Worm (Caenorhabditis elegans) whole organism, L1 larva: ENCODE results near the gene Y43F8B.23.

Experiments used
- C16A3.4 ChIP-seq: fragments of 150-350 bp; optimal IDR thresholded peaks from 2 replicates; lab custom pipeline; 2014; ENCODE audit warnings: missing biosample characterization, missing genetic modification characterization
- C34B4.2 ChIP-seq: sonication (generic microtip); optimal IDR thresholded peaks from 2 replicates; lab custom pipeline; 2017; ENCODE audit warnings: mild to moderate bottlenecking, missing genetic modification characterization, missing compliant biosample characterization
- aly-2 ChIP-seq: fragments of 150-350 bp; optimal IDR thresholded peaks from 2 replicates; lab custom pipeline; 2014; ENCODE audit warnings: missing biosample characterization, missing genetic modification characterization
- ama-1 ChIP-seq: fragments of 150-350 bp; optimal IDR thresholded peaks from 2 replicates; lab custom pipeline; 2014
- blmp-1 ChIP-seq: fragments of 150-350 bp; optimal IDR thresholded peaks from 2 replicates; lab custom pipeline; 2014; ENCODE audit warnings: missing biosample characterization, missing genetic modification characterization
- ceh-63 ChIP-seq: fragments of 200-800 bp; sonication (Bioruptor generic); optimal IDR thresholded peaks from 2 replicates; lab custom pipeline; 2018; ENCODE audit warnings: mild to moderate bottlenecking, missing genetic modification characterization, missing compliant biosample characterization
- ceh-8 ChIP-seq: fragments of 200-800 bp; sonication (Bioruptor generic); optimal IDR thresholded peaks from 2 replicates; lab custom pipeline; 2018; ENCODE audit warnings: mild to moderate bottlenecking, missing genetic modification characterization, moderate library complexity, missing compliant biosample characterization
- ceh-90 ChIP-seq: sonication (generic microtip); optimal IDR thresholded peaks from 2 replicates; lab custom pipeline; 2016; ENCODE audit warnings: missing genetic modification characterization, missing compliant biosample characterization
- dpl-1 ChIP-seq, 3 experiments: fragments of 150-350 bp in 2 of 3; sonication (generic microtip) in 1 of 3; optimal IDR thresholded peaks; 2 replicates each; lab custom pipeline; 2014 to 2017; ENCODE audit warnings: missing biosample characterization in 3 of 3, missing genetic modification characterization in 3 of 3, missing genetic modification reagents in 3 of 3
- efl-1 ChIP-seq, 4 experiments: fragments of 150-350 bp; optimal IDR thresholded peaks in 3 of 4; peaks in 1 of 4; 1 replicate in 1 of 4; 2 replicates in 3 of 4; lab custom pipeline; 2014; ENCODE audit warnings: missing biosample characterization in 2 of 4, missing genetic modification characterization in 2 of 4, missing genetic modification reagents in 2 of 4
- efl-3 ChIP-seq: fragments of 200-800 bp; sonication (Bioruptor generic); optimal IDR thresholded peaks from 2 replicates; lab custom pipeline; 2018; ENCODE audit warnings: mild to moderate bottlenecking, missing genetic modification characterization, missing compliant biosample characterization
- egl-27 ChIP-seq, 2 experiments: fragments of 150-350 bp in 1 of 2; sonication (generic microtip); optimal IDR thresholded peaks; 3 replicates each; lab custom pipeline; 2017 to 2018; ENCODE audit warnings: missing biosample characterization in 2 of 2, missing genetic modification characterization in 2 of 2, missing genetic modification reagents in 2 of 2
- elt-2 ChIP-seq: sonication (generic microtip); optimal IDR thresholded peaks from 2 replicates; lab custom pipeline; 2016; ENCODE audit warnings: missing genetic modification characterization, mild to moderate bottlenecking, inconsistent platforms, missing compliant biosample characterization, missing genetic modification reagents
- fkh-10 ChIP-seq: sonication (generic microtip); optimal IDR thresholded peaks from 2 replicates; lab custom pipeline; 2017; ENCODE audit warnings: missing biosample characterization, missing genetic modification reagents, missing genetic modification characterization
- fkh-8 ChIP-seq: sonication (generic microtip); optimal IDR thresholded peaks from 2 replicates; lab custom pipeline; 2016; ENCODE audit warnings: mild to moderate bottlenecking, missing genetic modification characterization, missing compliant biosample characterization
- grh-1 ChIP-seq: fragments of 200-800 bp; sonication (Bioruptor generic); IDR thresholded peaks from 2 replicates; pipeline ENCODE4 v1.3.6; 2022; ENCODE audit warnings: missing genetic modification reagents, missing genetic modification characterization, missing compliant biosample characterization
- hlh-17 ChIP-seq: fragments of 200-800 bp; sonication (Bioruptor generic); optimal IDR thresholded peaks from 2 replicates; lab custom pipeline; 2018; ENCODE audit warnings: missing genetic modification characterization, mild to moderate bottlenecking, missing compliant biosample characterization, moderate library complexity, borderline replicate concordance
- hlh-4 ChIP-seq: sonication (generic microtip); optimal IDR thresholded peaks from 2 replicates; lab custom pipeline; 2016; ENCODE audit warnings: mild to moderate bottlenecking, missing genetic modification characterization, missing compliant biosample characterization
- jun-1 ChIP-seq: fragments of 150-350 bp; optimal IDR thresholded peaks from 2 replicates; lab custom pipeline; 2014; ENCODE audit warnings: missing biosample characterization, missing genetic modification reagents, missing genetic modification characterization
- lin-35 ChIP-seq, 2 experiments: fragments of 150-350 bp; optimal IDR thresholded peaks; 2 replicates each; lab custom pipeline; 2014; ENCODE audit warnings: missing biosample characterization in 2 of 2, missing genetic modification characterization in 2 of 2, missing genetic modification reagents in 2 of 2
- mdl-1 ChIP-seq, 2 experiments: fragments of 150-350 bp; optimal IDR thresholded peaks; 2 replicates each; lab custom pipeline; 2014 to 2017; ENCODE audit warnings: missing biosample characterization in 2 of 2, missing genetic modification characterization in 2 of 2, inconsistent platforms in 1 of 2
- mep-1 ChIP-seq: fragments of 150-350 bp; optimal IDR thresholded peaks from 2 replicates; lab custom pipeline; 2014; ENCODE audit warnings: missing biosample characterization, missing genetic modification characterization
- nhr-12 ChIP-seq: sonication (generic microtip); optimal IDR thresholded peaks from 2 replicates; lab custom pipeline; 2017; ENCODE audit warnings: missing biosample characterization, missing genetic modification characterization
- nhr-237 ChIP-seq: fragments of 150-350 bp; optimal IDR thresholded peaks from 2 replicates; lab custom pipeline; 2014; ENCODE audit warnings: missing biosample characterization, missing genetic modification characterization
- nhr-47 ChIP-seq: sonication (generic microtip); optimal IDR thresholded peaks from 2 replicates; lab custom pipeline; 2016; ENCODE audit warnings: mild to moderate bottlenecking, missing genetic modification characterization, moderate library complexity, missing compliant biosample characterization
- nhr-71 ChIP-seq: sonication (generic microtip); optimal IDR thresholded peaks from 2 replicates; lab custom pipeline; 2016; ENCODE audit warnings: mild to moderate bottlenecking, missing genetic modification characterization, moderate library complexity, missing compliant biosample characterization
- nhr-76 ChIP-seq: sonication (generic microtip); optimal IDR thresholded peaks from 2 replicates; lab custom pipeline; 2017; ENCODE audit warnings: missing biosample characterization, missing genetic modification characterization
- nhr-84 ChIP-seq: sonication (generic microtip); optimal IDR thresholded peaks from 2 replicates; lab custom pipeline; 2017; ENCODE audit warnings: missing biosample characterization, missing genetic modification characterization
- pqm-1 ChIP-seq: sonication (generic microtip); optimal IDR thresholded peaks from 3 replicates; lab custom pipeline; 2017; ENCODE audit warnings: missing biosample characterization, missing genetic modification characterization
- skn-1 ChIP-seq: fragments of 150-350 bp; optimal IDR thresholded peaks from 2 replicates; lab custom pipeline; 2014; ENCODE audit warnings: missing biosample characterization, missing genetic modification characterization
- sptf-1 ChIP-seq: fragments of 150-350 bp; optimal IDR thresholded peaks from 2 replicates; lab custom pipeline; 2014; ENCODE audit warnings: missing biosample characterization, missing genetic modification characterization
- sup-37 ChIP-seq: fragments of 200-800 bp; sonication (Bioruptor generic); optimal IDR thresholded peaks from 2 replicates; lab custom pipeline; 2018; ENCODE audit warnings: mild to moderate bottlenecking, missing genetic modification characterization, missing compliant biosample characterization
- tbx-2 ChIP-seq: sonication (generic microtip); optimal IDR thresholded peaks from 2 replicates; lab custom pipeline; 2016; ENCODE audit warnings: missing genetic modification characterization, missing compliant biosample characterization
- unc-86 ChIP-seq: sonication (generic microtip); optimal IDR thresholded peaks from 2 replicates; lab custom pipeline; 2016; ENCODE audit warnings: missing genetic modification characterization, missing compliant biosample characterization
- ztf-11 ChIP-seq, 2 experiments: sonication (generic microtip); optimal IDR thresholded peaks; 2 replicates each; lab custom pipeline; 2016 to 2017; ENCODE audit warnings: missing genetic modification characterization in 2 of 2, missing biosample characterization in 1 of 2, missing compliant biosample characterization in 1 of 2
- ztf-4 ChIP-seq: fragments of 150-350 bp; optimal IDR thresholded peaks from 2 replicates; lab custom pipeline; 2014; ENCODE audit warnings: missing biosample characterization, missing genetic modification characterization

Y43F8B.23 gene

DNA sequence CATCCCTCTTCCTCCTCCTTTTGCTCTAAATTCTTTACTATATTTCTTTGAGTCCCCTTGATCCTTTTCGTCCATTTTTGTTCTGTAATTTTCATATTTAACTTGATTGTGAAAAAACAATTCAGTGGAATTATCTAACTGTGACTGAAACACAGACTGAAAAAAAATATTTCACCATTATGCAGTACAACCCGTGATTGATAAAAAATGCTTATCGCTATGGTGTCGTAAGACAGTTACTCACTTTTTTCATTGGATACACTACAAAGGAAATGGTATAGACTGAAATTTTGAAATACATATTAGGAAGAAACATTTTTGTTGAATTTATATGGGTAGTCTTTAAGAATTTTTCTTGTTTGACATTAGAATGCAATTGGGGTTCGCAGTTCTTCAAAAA lies at the start of gene Y43F8B.23:
Gene Y43F8B.23 (minus strand): TSS at position 75 of the 400 bp plus-strand sequence.
- TF ChIP-seq lin-35 (GFP tag; optimal IDR thresholded peaks at IDR 0.05; lab: Kevin White, UChicago) (peak in 1 of 2 experiments; percentile 7), efl-3 (GFP tag; lab: Kevin White, UChicago) (no peak), elt-2 (peak; percentile 48), sup-37 (GFP tag; lab: Kevin White, UChicago) (no peak)
- TF ChIP-seq, all 84 proteins: peak for 2

ce11 chrV:19513552-19513951 lies 46.1 kb upstream of the Y43F8B.23 start, which contains the start of gene phy-4:
Gene phy-4, minus strand, starts transcription at chrV:19513652.
- TF ChIP-seq dpl-1 (GFP tag; optimal IDR thresholded peaks at IDR 0.05; lab: Kevin White, UChicago): no peak
- TF ChIP-seq ztf-4 (tag; lab: Kevin White, UChicago): no peak
- no peak for TF ChIP-seq ceh-8
- TF ChIP-seq fkh-10: no peak
- no peak for TF ChIP-seq tbx-2 (tag; lab: Kevin White, UChicago)
- no peak for TF ChIP-seq blmp-1
- no peak for TF ChIP-seq skn-1 (tag; lab: Kevin White, UChicago)
- no peak for TF ChIP-seq egl-27 (tag; optimal IDR thresholded peaks at IDR 0.05; lab: Kevin White, UChicago)
- no peak for TF ChIP-seq C16A3.4 (tag; lab: Kevin White, UChicago)
- TF ChIP-seq nhr-71 (tag; lab: Kevin White, UChicago): no peak

DNA sequence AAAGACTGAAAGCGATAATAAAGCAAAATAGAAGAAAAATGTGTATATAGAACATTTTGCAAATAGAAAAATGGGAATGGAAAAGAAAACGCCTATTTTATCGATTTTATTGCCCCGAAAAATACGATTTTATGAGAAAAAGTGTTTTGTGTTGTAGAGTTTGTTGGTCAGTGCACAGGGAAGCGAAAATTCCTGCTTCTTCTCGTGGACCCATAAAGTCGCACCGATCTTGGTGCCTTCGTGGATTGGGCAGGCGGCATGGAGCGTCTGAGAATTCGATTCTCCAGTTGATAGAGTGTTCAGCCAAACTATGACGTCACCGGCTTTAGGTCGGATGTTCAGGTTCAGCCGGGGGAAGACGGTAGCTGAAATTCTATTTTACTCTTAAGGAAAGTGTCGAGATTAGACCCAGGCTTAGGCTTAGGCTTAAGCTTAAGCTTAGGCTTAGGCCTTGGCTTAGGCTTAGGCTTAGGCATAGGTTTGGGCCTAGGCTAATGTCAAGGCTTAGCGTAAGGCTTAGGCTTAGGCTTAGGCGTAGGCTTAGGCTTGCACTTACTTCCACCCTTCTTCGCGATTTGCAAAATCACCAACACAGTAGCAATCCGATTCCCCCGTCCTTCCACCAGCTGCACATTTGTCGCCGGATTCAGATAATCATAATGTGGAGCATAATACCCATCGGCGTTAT lies 45.0 kb upstream of the Y43F8B.23 start, which contains the start of gene Y43F8B.19:
Gene Y43F8B.19 (minus strand): TSS at position 51 of the 688 bp plus-strand sequence.
- TF ChIP-seq efl-1 (optimal IDR thresholded peaks at IDR 0.05; lab: Kevin White, UChicago) (no peak), efl-1 (GFP tag; optimal IDR thresholded peaks at IDR 0.05 in 1 of 2; lab: Kevin White, UChicago) (peak in 1 of 2 experiments; percentile 6), ceh-90 (tag; lab: Kevin White, UChicago) (no peak)
- TF ChIP-seq, all 84 proteins: peak for 1

ce11 chrV:19510925-19511324 lies 43.5 kb upstream of the Y43F8B.23 start:
- TF ChIP-seq ztf-4 (tag; lab: Kevin White, UChicago) (no peak), sup-37 (GFP tag; lab: Kevin White, UChicago) (no peak), grh-1 (no peak), ama-1 (lab: Kevin White, UChicago) (no peak), sptf-1 (tag; lab: Kevin White, UChicago) (no peak), jun-1 (no peak), fkh-8 (no peak), mep-1 (tag; lab: Kevin White, UChicago) (no peak), mdl-1 (tag; optimal IDR thresholded peaks at IDR 0.05; lab: Kevin White, UChicago) (no peak), aly-2 (no peak), ceh-63 (GFP tag; lab: Kevin White, UChicago) (no peak), egl-27 (tag; optimal IDR thresholded peaks at IDR 0.05; lab: Kevin White, UChicago) (no peak), nhr-47 (no peak), C16A3.4 (tag; lab: Kevin White, UChicago) (no peak)

DNA sequence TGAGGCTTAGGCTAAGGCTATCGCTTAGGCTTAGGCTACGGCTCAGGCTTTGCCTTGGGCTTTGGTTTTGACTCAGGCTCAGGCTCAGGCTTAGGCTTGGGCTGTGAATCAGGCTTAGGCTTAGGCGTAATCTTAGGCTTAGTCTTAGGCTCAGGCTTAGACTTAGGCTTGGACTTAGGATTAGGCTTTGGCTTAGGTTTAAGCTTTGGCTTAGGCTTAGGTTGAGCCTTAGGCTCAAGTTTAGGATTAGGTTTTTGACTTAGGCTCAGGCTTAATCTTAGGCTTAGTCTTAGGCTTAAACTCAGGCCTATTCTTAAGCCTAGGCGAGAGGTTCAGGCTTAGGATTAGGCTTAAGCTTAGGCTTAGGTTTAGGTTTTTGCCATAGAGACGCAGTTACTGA lies 42.9 kb upstream of the Y43F8B.23 start:
- no peak for TF ChIP-seq efl-3 (GFP tag; lab: Kevin White, UChicago)
- TF ChIP-seq ztf-11 (tag; optimal IDR thresholded peaks at IDR 0.05; lab: Kevin White, UChicago): no peak
- no peak for TF ChIP-seq hlh-17 (GFP tag; lab: Kevin White, UChicago)
- no peak for TF ChIP-seq unc-86 (tag; lab: Kevin White, UChicago)
- no peak for TF ChIP-seq hlh-4 (tag; lab: Kevin White, UChicago)
- no peak for TF ChIP-seq nhr-76
- no peak for TF ChIP-seq nhr-84 (tag; lab: Kevin White, UChicago)
- no peak for TF ChIP-seq C34B4.2
- TF ChIP-seq nhr-237 (tag; lab: Kevin White, UChicago): no peak
- no peak for TF ChIP-seq nhr-12 (tag; lab: Kevin White, UChicago)
- no peak for TF ChIP-seq pqm-1
